Worm (Caenorhabditis elegans) whole organism, L4/young adult: ENCODE measurements around the gene ZK1248.19.

Experiments
- dao-5 ChIP-seq: sonication (generic microtip); optimal IDR thresholded peaks from 2 replicates; lab custom pipeline; 2016; ENCODE audit warnings: missing genotype, missing genetic modification characterization, moderate library complexity, missing compliant biosample characterization
- him-1 ChIP-seq: sonication (generic microtip); optimal IDR thresholded peaks from 2 replicates; lab custom pipeline; 2016; ENCODE audit warnings: missing genotype, missing genetic modification reagents, missing genetic modification characterization, missing compliant biosample characterization

DNA sequence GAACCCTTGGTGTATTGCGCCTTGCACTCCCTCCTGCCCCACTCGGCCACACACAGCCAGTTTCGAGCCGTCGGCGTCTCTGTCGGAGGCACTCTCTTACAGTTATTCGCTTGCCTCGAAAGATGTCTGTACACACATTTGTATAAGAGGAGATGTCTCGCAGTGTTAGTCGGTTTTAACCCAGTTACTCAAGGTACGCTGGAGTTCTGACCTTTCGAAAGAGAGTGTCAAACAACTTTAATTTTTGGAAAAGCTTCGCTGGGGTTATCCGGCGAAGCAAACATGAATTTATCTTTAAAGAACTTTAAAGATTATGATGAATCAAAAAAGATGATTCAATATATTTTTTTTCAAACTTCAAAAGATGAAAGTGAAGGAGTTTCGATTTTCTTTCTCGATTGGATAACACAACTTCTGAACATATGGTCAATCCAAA lies 5.5 kb upstream of the ZK1248.19 start:
- TF ChIP-seq dao-5 (peak; percentile 92), him-1 (tag; lab: Kevin White, UChicago) (peak; percentile 99)
